Worm (Caenorhabditis elegans) whole organism, late embryonic: ENCODE measurements around the gene fbxb-26.

Source experiments
- C08G9.2 ChIP-seq: sonication (generic microtip); optimal IDR thresholded peaks from 2 replicates; lab custom pipeline; 2016; ENCODE audit warnings: mild to moderate bottlenecking, missing genetic modification characterization, moderate library complexity, missing compliant biosample characterization
- F13H6.1 ChIP-seq: sonication (generic microtip); optimal IDR thresholded peaks from 2 replicates; lab custom pipeline; 2016; ENCODE audit warnings: missing genetic modification characterization, missing compliant biosample characterization
- K09A11.1 ChIP-seq: sonication (generic microtip); optimal IDR thresholded peaks from 2 replicates; lab custom pipeline; 2017; ENCODE audit warnings: antibody characterized with exemption, mild to moderate bottlenecking, missing genetic modification characterization, missing compliant biosample characterization; ENCODE audit not compliant: insufficient read depth
- T23F11.4 ChIP-seq: fragments of 200-800 bp; sonication (Bioruptor generic); optimal IDR thresholded peaks from 2 replicates; lab custom pipeline; 2018; ENCODE audit warnings: mild to moderate bottlenecking, missing genetic modification characterization, missing compliant biosample characterization
- ama-1 ChIP-seq: fragments of 150-350 bp; optimal IDR thresholded peaks from 2 replicates; lab custom pipeline; 2014
- ceh-14 ChIP-seq: sonication (generic microtip); optimal IDR thresholded peaks from 2 replicates; lab custom pipeline; 2016; ENCODE audit warnings: missing genotype, missing genetic modification characterization, missing compliant biosample characterization
- ceh-19 ChIP-seq: fragments of 200-800 bp; sonication (Bioruptor generic); optimal IDR thresholded peaks from 2 replicates; lab custom pipeline; 2018; ENCODE audit warnings: mild to moderate bottlenecking, missing genetic modification characterization, missing compliant biosample characterization
- ceh-2 ChIP-seq: sonication (generic microtip); optimal IDR thresholded peaks from 2 replicates; lab custom pipeline; 2016; ENCODE audit warnings: missing genotype, missing genetic modification characterization, missing compliant biosample characterization
- ceh-30 ChIP-seq: fragments of 150-350 bp; optimal IDR thresholded peaks from 2 replicates; lab custom pipeline; 2014; ENCODE audit warnings: missing biosample characterization, missing genetic modification characterization
- ceh-31 ChIP-seq: sonication (generic microtip); optimal IDR thresholded peaks from 2 replicates; lab custom pipeline; 2016; ENCODE audit warnings: missing genetic modification characterization, missing compliant biosample characterization
- ceh-9 ChIP-seq: sonication (generic microtip); optimal IDR thresholded peaks from 2 replicates; lab custom pipeline; 2016; ENCODE audit warnings: mild to moderate bottlenecking, missing genetic modification characterization, inconsistent platforms, missing compliant biosample characterization
- che-1 ChIP-seq: sonication (generic microtip); optimal IDR thresholded peaks from 2 replicates; lab custom pipeline; 2016; ENCODE audit warnings: mild to moderate bottlenecking, missing genetic modification characterization, missing compliant biosample characterization
- dve-1 ChIP-seq: sonication (generic microtip); optimal IDR thresholded peaks from 2 replicates; lab custom pipeline; 2017; ENCODE audit warnings: antibody characterized with exemption, mild to moderate bottlenecking, missing genetic modification characterization, missing compliant biosample characterization
- elt-4 ChIP-seq: sonication (generic microtip); optimal IDR thresholded peaks from 2 replicates; lab custom pipeline; 2016; ENCODE audit warnings: missing genetic modification characterization, missing compliant biosample characterization
- eyg-1 ChIP-seq: sonication (generic microtip); optimal IDR thresholded peaks from 2 replicates; lab custom pipeline; 2016; ENCODE audit warnings: missing genotype, missing genetic modification characterization, missing compliant biosample characterization
- hlh-13 ChIP-seq: fragments of 200-800 bp; sonication (Bioruptor generic); optimal IDR thresholded peaks from 2 replicates; lab custom pipeline; 2018; ENCODE audit warnings: mild to moderate bottlenecking, missing genetic modification characterization, missing compliant biosample characterization
- hlh-15 ChIP-seq: sonication (generic microtip); optimal IDR thresholded peaks from 2 replicates; lab custom pipeline; 2016; ENCODE audit warnings: missing genetic modification characterization, missing compliant biosample characterization
- hlh-30 ChIP-seq: sonication (generic microtip); optimal IDR thresholded peaks from 2 replicates; lab custom pipeline; 2017; ENCODE audit warnings: antibody characterized with exemption, missing genetic modification characterization, missing compliant biosample characterization; ENCODE audit not compliant: insufficient read depth
- madf-2 ChIP-seq: sonication (generic microtip); optimal IDR thresholded peaks from 2 replicates; lab custom pipeline; 2017; ENCODE audit warnings: missing genetic modification characterization, missing compliant biosample characterization
- mec-3 ChIP-seq: sonication (generic microtip); optimal IDR thresholded peaks from 2 replicates; lab custom pipeline; 2016; ENCODE audit warnings: borderline replicate concordance, missing genetic modification characterization, missing compliant biosample characterization
- nfya-1 ChIP-seq: sonication (generic microtip); optimal IDR thresholded peaks from 2 replicates; lab custom pipeline; 2017; ENCODE audit warnings: missing genetic modification characterization, mild to moderate bottlenecking, missing compliant biosample characterization, antibody characterized with exemption, moderate library complexity
- nhr-11 ChIP-seq: fragments of 150-350 bp; optimal IDR thresholded peaks from 2 replicates; lab custom pipeline; 2014; ENCODE audit warnings: missing biosample characterization, missing genetic modification characterization
- npax-4 ChIP-seq: sonication (generic microtip); optimal IDR thresholded peaks from 2 replicates; lab custom pipeline; 2016; ENCODE audit warnings: missing genetic modification characterization, missing compliant biosample characterization
- pax-1 ChIP-seq: fragments of 150-350 bp; optimal IDR thresholded peaks from 2 replicates; lab custom pipeline; 2014; ENCODE audit warnings: missing biosample characterization, missing genetic modification characterization
- pha-2 ChIP-seq: sonication (generic microtip); optimal IDR thresholded peaks from 2 replicates; lab custom pipeline; 2017; ENCODE audit warnings: mild to moderate bottlenecking, missing genetic modification characterization, missing compliant biosample characterization
- pha-4 ChIP-seq: fragments of 150-350 bp; optimal IDR thresholded peaks from 2 replicates; lab custom pipeline; 2018; ENCODE audit warnings: missing biosample characterization, missing genetic modification reagents, missing genetic modification characterization
- pros-1 ChIP-seq: fragments of 150-350 bp; optimal IDR thresholded peaks from 2 replicates; lab custom pipeline; 2014; ENCODE audit warnings: missing biosample characterization, missing genetic modification reagents, missing genetic modification characterization
- ref-2 ChIP-seq: sonication (generic microtip); optimal IDR thresholded peaks from 2 replicates; lab custom pipeline; 2016; ENCODE audit warnings: missing genetic modification characterization, missing compliant biosample characterization
- rnt-1 ChIP-seq: sonication (generic microtip); optimal IDR thresholded peaks from 2 replicates; lab custom pipeline; 2016; ENCODE audit warnings: missing genetic modification characterization, missing compliant biosample characterization
- sdc-2 ChIP-seq: sonication (generic microtip); optimal IDR thresholded peaks from 2 replicates; lab custom pipeline; 2016; ENCODE audit warnings: missing genotype, missing genetic modification characterization, missing compliant biosample characterization
- sox-4 ChIP-seq: sonication (generic microtip); optimal IDR thresholded peaks from 2 replicates; lab custom pipeline; 2017; ENCODE audit warnings: mild to moderate bottlenecking, missing genetic modification characterization, inconsistent platforms, missing compliant biosample characterization
- tbx-7 ChIP-seq: sonication (generic microtip); optimal IDR thresholded peaks from 2 replicates; lab custom pipeline; 2016; ENCODE audit warnings: missing genotype, missing genetic modification characterization, missing compliant biosample characterization
- ttx-3 ChIP-seq: sonication (generic microtip); optimal IDR thresholded peaks from 2 replicates; lab custom pipeline; 2016; ENCODE audit warnings: missing genetic modification reagents, missing genetic modification characterization, missing compliant biosample characterization
- unc-3 ChIP-seq, 2 experiments: fragments of 200-800 bp in 1 of 2; sonication (Bioruptor generic) in 1 of 2; sonication (generic microtip) in 1 of 2; conservative IDR thresholded peaks in 1 of 2; optimal IDR thresholded peaks in 1 of 2; 2 replicates each; pipeline versions ENCODE4 v1.3.6 to Lab custom; 2016 to 2022; ENCODE audit warnings: missing compliant biosample characterization in 2 of 2, missing genetic modification characterization in 2 of 2, missing genetic modification reagents in 1 of 2
- unc-42 ChIP-seq: sonication (generic microtip); optimal IDR thresholded peaks from 2 replicates; lab custom pipeline; 2016; ENCODE audit warnings: missing genotype, missing genetic modification characterization, missing compliant biosample characterization
- unc-55 ChIP-seq: sonication (generic microtip); optimal IDR thresholded peaks from 2 replicates; lab custom pipeline; 2017; ENCODE audit warnings: missing biosample characterization, missing genetic modification reagents, missing genetic modification characterization
- zip-5 ChIP-seq: sonication (generic microtip); optimal IDR thresholded peaks from 2 replicates; lab custom pipeline; 2016; ENCODE audit warnings: missing genetic modification characterization, missing compliant biosample characterization
- ztf-16 ChIP-seq: sonication (generic microtip); optimal IDR thresholded peaks from 2 replicates; lab custom pipeline; 2017; ENCODE audit warnings: missing genetic modification characterization, missing compliant biosample characterization

The fbxb-26 gene

ce11 chrII:1703363-1703762, 21.0 kb downstream of the fbxb-26 start, which contains the start of gene fbxb-47:
TSS of gene fbxb-47 (minus strand) at chrII:1703463.
- TF ChIP-seq tbx-7 (tag; lab: Kevin White, UChicago) = no peak

ce11 chrII:1706385-1706784, 24.1 kb downstream of the fbxb-26 start, which contains the start of gene sdz-18:
TSS of gene sdz-18 (minus strand) at chrII:1706485.
- TF ChIP-seq elt-4 (tag; lab: Kevin White, UChicago) (no peak), madf-2 (tag; lab: Kevin White, UChicago) (no peak), sdc-2 (tag; lab: Kevin White, UChicago) (no peak), K09A11.1 (tag; lab: Kevin White, UChicago) (no peak), ceh-30 (tag; lab: Kevin White, UChicago) (no peak), pha-4 (no peak)

DNA sequence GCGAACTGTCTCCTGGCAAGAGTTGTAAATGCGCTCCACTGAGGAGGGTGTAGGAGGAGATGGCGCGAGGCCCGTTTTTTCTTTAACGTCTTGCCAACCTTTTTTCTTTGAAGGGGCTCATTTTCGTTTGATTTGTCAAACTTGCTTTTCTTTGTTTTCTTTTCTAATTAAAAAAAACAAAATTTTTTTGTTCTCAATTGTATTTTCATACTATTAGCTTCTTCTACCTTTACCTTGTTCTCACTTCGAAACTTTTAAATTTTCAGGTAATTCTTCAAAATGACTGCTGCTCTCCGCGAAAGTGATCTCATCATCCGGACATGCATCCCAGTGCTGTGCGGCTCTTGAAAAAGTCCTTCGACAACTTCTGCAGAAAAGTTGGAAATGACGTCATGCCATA, 27.6 kb downstream of the fbxb-26 start, which contains the start of gene fbxa-184:
fbxa-184 (plus strand) TSS at position 301 of the 400 bp plus-strand sequence.
- TF ChIP-seq eyg-1 (tag; lab: Kevin White, UChicago) = no peak
- TF ChIP-seq ama-1 = no peak
- TF ChIP-seq K09A11.1 (tag; lab: Kevin White, UChicago) = no peak
- TF ChIP-seq sdc-2 (tag; lab: Kevin White, UChicago) = no peak
- no peak for TF ChIP-seq pros-1 (tag; lab: Kevin White, UChicago)
- TF ChIP-seq nhr-11 = no peak
- no peak for TF ChIP-seq ceh-2 (tag; lab: Kevin White, UChicago)
- no peak for TF ChIP-seq dve-1 (tag; lab: Kevin White, UChicago)
- no peak for TF ChIP-seq hlh-30
- TF ChIP-seq unc-42 (tag; lab: Kevin White, UChicago) = no peak
- TF ChIP-seq F13H6.1 (tag; lab: Kevin White, UChicago) = no peak
- no peak for TF ChIP-seq ref-2
- no peak for TF ChIP-seq che-1 (tag; lab: Kevin White, UChicago)

- no peak for TF ChIP-seq ceh-19 (GFP tag; lab: Kevin White, UChicago)
- TF ChIP-seq ceh-14 (tag; lab: Kevin White, UChicago) = no peak
- TF ChIP-seq C08G9.2 (tag; lab: Kevin White, UChicago) = no peak
- TF ChIP-seq ceh-9 = no peak
- no peak for TF ChIP-seq ttx-3 (tag; lab: Kevin White, UChicago)
- no peak for TF ChIP-seq sdc-2 (tag; lab: Kevin White, UChicago)
- TF ChIP-seq ztf-16 (tag; lab: Kevin White, UChicago) = no peak
- no peak for TF ChIP-seq hlh-13
- no peak for TF ChIP-seq hlh-15
- TF ChIP-seq pax-1 (tag; lab: Kevin White, UChicago) = no peak
- no peak for TF ChIP-seq npax-4 (tag; lab: Kevin White, UChicago)
- no peak for TF ChIP-seq pha-4
- no peak for TF ChIP-seq nhr-11
- TF ChIP-seq che-1 (tag; lab: Kevin White, UChicago) = no peak
- TF ChIP-seq zip-5 = no peak
- TF ChIP-seq pha-2 = no peak
- TF ChIP-seq mec-3 (tag; lab: Kevin White, UChicago) = no peak
- no peak for TF ChIP-seq tbx-7 (tag; lab: Kevin White, UChicago)
These were observed 30.6 kb downstream of the fbxb-26 start, which contains the start of gene btb-7 for ce11 chrII:1712938-1713337. TSS of gene btb-7 (plus strand) at chrII:1713238.

DNA sequence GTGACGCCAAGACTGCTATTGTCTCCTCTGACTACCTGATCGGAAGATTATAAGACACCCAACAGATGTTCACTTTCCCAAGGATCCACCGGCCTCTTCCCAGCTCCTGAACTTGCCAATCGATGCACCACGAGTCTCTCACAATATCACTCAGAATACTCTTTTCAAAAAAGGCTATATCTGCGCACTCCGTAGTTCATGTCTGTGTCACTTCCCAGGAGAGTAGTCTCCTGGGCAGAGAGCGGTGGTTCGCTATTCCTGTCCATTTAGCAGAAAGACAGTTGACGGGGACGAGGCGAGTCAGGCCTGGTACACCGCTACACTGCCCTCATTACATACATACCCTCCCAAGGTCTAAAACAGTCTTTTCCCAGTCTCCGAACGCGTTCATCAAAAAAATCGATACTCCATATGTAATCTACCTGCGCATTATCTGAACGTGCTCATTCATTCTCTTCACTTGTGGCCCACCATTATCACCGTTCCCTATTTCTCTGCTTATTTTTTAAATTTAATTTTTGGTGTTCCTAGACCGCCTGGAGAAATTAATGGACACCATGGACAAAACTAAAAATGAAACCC, 32.5 kb downstream of the fbxb-26 start, which contains the start of gene btb-6:
btb-6 (plus strand) TSS at position 532 of the 582 bp plus-strand sequence.
- TF ChIP-seq unc-3 (GFP tag; conservative IDR thresholded peaks at IDR 0.05; lab: Robert Waterston, UW) = no peak
- no peak for TF ChIP-seq unc-3 (tag; optimal IDR thresholded peaks at IDR 0.05; lab: Kevin White, UChicago)
- TF ChIP-seq ref-2 = no peak
- TF ChIP-seq che-1 (tag; lab: Kevin White, UChicago) = no peak
- no peak for TF ChIP-seq hlh-15
- TF ChIP-seq nfya-1 (tag; lab: Kevin White, UChicago) = no peak
- no peak for TF ChIP-seq unc-55 (GFP tag; lab: Kevin White, UChicago)
- no peak for TF ChIP-seq hlh-13
- no peak for TF ChIP-seq ceh-31 (tag; lab: Kevin White, UChicago)
- TF ChIP-seq sox-4 (tag; lab: Kevin White, UChicago) = no peak
- TF ChIP-seq T23F11.4 (GFP tag; lab: Kevin White, UChicago) = no peak
- TF ChIP-seq rnt-1 (tag; lab: Kevin White, UChicago) = no peak
